Fruit fly (Drosophila melanogaster) whole organism, embryonic: ENCODE data around the gene CG14646.

Experiments
- Ada2b ChIP-seq: fragments of 200-800 bp; sonication (Bioruptor generic); IDR thresholded peaks from 2 replicates; pipeline ENCODE4 v1.3.6; 2022; ENCODE audit warnings: missing biosample characterization, missing genetic modification characterization
- Atf3 ChIP-seq: fragments of 200-800 bp; sonication (Bioruptor generic); optimal IDR thresholded peaks from 3 replicates; lab custom pipeline; 2016; ENCODE audit warnings: missing biosample characterization, missing genetic modification characterization
- CG10431 ChIP-seq: fragments of 200-800 bp; sonication (Bioruptor generic); optimal IDR thresholded peaks from 3 replicates; lab custom pipeline; 2018; ENCODE audit warnings: missing biosample characterization, mild to moderate bottlenecking, missing genetic modification characterization
- CG12769 ChIP-seq: fragments of 200-800 bp; sonication (Bioruptor generic); optimal IDR thresholded peaks from 2 replicates; lab custom pipeline; 2019; ENCODE audit warnings: missing biosample characterization, mild to moderate bottlenecking, missing genetic modification characterization, moderate library complexity
- CG14441 ChIP-seq: fragments of 200-800 bp; sonication (Bioruptor generic); IDR thresholded peaks from 2 replicates; pipeline ENCODE4 v1.3.6; 2022; ENCODE audit warnings: missing biosample characterization, missing genetic modification characterization
- CG15479 ChIP-seq: fragments of 200-800 bp; sonication (Bioruptor generic); optimal IDR thresholded peaks from 3 replicates; lab custom pipeline; 2019; ENCODE audit warnings: missing biosample characterization, mild to moderate bottlenecking, missing genetic modification characterization, moderate library complexity
- CG16779 ChIP-seq: fragments of 200-800 bp; sonication (Bioruptor generic); IDR thresholded peaks from 2 replicates; pipeline ENCODE4 v1.3.6; 2022; ENCODE audit warnings: missing biosample characterization, missing genetic modification characterization
- CG1832 ChIP-seq: fragments of 200-800 bp; sonication (Bioruptor generic); optimal IDR thresholded peaks from 2 replicates; lab custom pipeline; 2017; ENCODE audit warnings: missing biosample characterization, mild to moderate bottlenecking, missing genetic modification characterization, inconsistent platforms
- CG30431 ChIP-seq: fragments of 200-800 bp; sonication (Bioruptor generic); optimal IDR thresholded peaks from 2 replicates; lab custom pipeline; 2017; ENCODE audit warnings: missing biosample characterization, missing genetic modification characterization
- CG31441 ChIP-seq: fragments of 200-800 bp; sonication (Bioruptor generic); IDR thresholded peaks from 2 replicates; pipeline ENCODE4 v1.3.6; 2022; ENCODE audit warnings: missing biosample characterization, missing genetic modification characterization
- CG5245 ChIP-seq: fragments of 200-800 bp; sonication (Bioruptor generic); optimal IDR thresholded peaks from 3 replicates; lab custom pipeline; 2016; ENCODE audit warnings: missing biosample characterization, missing genetic modification characterization
- CG7987 ChIP-seq: fragments of 200-800 bp; sonication (Bioruptor generic); optimal IDR thresholded peaks from 2 replicates; lab custom pipeline; 2018; ENCODE audit warnings: missing biosample characterization, mild to moderate bottlenecking, missing genetic modification characterization, moderate library complexity
- CG8478 ChIP-seq: fragments of >200 bp; optimal IDR thresholded peaks from 2 replicates; lab custom pipeline; 2018
- CG9932 ChIP-seq: fragments of 200-800 bp; sonication (Bioruptor generic); IDR thresholded peaks from 2 replicates; pipeline ENCODE4 v1.3.6; 2022; ENCODE audit warnings: missing biosample characterization, missing genetic modification characterization
- Chrac-16 ChIP-seq: fragments of 200-800 bp; sonication (Bioruptor generic); optimal IDR thresholded peaks from 3 replicates; lab custom pipeline; 2016; ENCODE audit warnings: missing biosample characterization, missing genetic modification characterization
- D ChIP-seq, 2 experiments: fragments of 200-800 bp in 1 of 2; fragments of >200 bp in 1 of 2; sonication (Bioruptor generic) in 1 of 2; optimal IDR thresholded peaks; 2 replicates in 1 of 2; 3 replicates in 1 of 2; lab custom pipeline; 2017; ENCODE audit warnings: mild to moderate bottlenecking in 1 of 2, missing biosample characterization in 1 of 2, missing genetic modification characterization in 1 of 2, missing genetic modification reagents in 1 of 2
- D19A ChIP-seq: fragments of 200-800 bp; optimal IDR thresholded peaks from 3 replicates; lab custom pipeline; 2019; ENCODE audit warnings: missing biosample characterization, mild to moderate bottlenecking, missing genetic modification characterization, moderate library complexity
- Deaf1 ChIP-seq: fragments of 200-800 bp; optimal IDR thresholded peaks from 3 replicates; lab custom pipeline; 2019; ENCODE audit warnings: missing biosample characterization, mild to moderate bottlenecking, missing genetic modification characterization, moderate library complexity
- Dfd ChIP-seq, 2 experiments: fragments of >200 bp; optimal IDR thresholded peaks; 2 replicates each; lab custom pipeline; 2017; ENCODE audit warnings: missing biosample characterization in 2 of 2, missing genetic modification characterization in 2 of 2
- Elba2 ChIP-seq: fragments of 200-800 bp; sonication (Bioruptor generic); optimal IDR thresholded peaks from 3 replicates; lab custom pipeline; 2016; ENCODE audit warnings: missing biosample characterization, missing genetic modification characterization
- Ets65A ChIP-seq: fragments of 200-800 bp; sonication (Bioruptor generic); peaks from one replicate; lab custom pipeline; 2016; ENCODE audit warnings: missing biosample characterization, missing genetic modification characterization
- NC2α ChIP-seq: fragments of 200-800 bp; sonication (Bioruptor generic); optimal IDR thresholded peaks from 2 replicates; lab custom pipeline; 2016; ENCODE audit warnings: missing biosample characterization, missing genetic modification characterization
- NC2β ChIP-seq: fragments of 200-800 bp; sonication (Bioruptor generic); optimal IDR thresholded peaks from 2 replicates; lab custom pipeline; 2016; ENCODE audit warnings: missing biosample characterization, missing genetic modification characterization
- Nf-YB ChIP-seq: fragments of 200-800 bp; sonication (Bioruptor generic); optimal IDR thresholded peaks from 3 replicates; lab custom pipeline; 2019; ENCODE audit warnings: missing biosample characterization, mild to moderate bottlenecking, missing genetic modification characterization, moderate library complexity
- Nf-YC ChIP-seq: fragments of 200-800 bp; optimal IDR thresholded peaks from 3 replicates; lab custom pipeline; 2019; ENCODE audit warnings: missing biosample characterization, mild to moderate bottlenecking, missing genetic modification characterization, moderate library complexity
- TFAM ChIP-seq: fragments of 200-800 bp; sonication (Bioruptor generic); optimal IDR thresholded peaks from 2 replicates; lab custom pipeline; 2017; ENCODE audit warnings: missing biosample characterization, missing genetic modification characterization, inconsistent platforms
- ap ChIP-seq: fragments of 200-800 bp; sonication (Bioruptor generic); IDR thresholded peaks from 2 replicates; pipeline ENCODE4 v1.3.6; 2022; ENCODE audit warnings: missing biosample characterization, missing genetic modification characterization
- ara ChIP-seq: fragments of 200-800 bp; sonication (Bioruptor generic); IDR thresholded peaks from 2 replicates; pipeline ENCODE4 v1.3.6; 2022; ENCODE audit warnings: missing biosample characterization, missing genetic modification characterization
- cad ChIP-seq: fragments of >200 bp; optimal IDR thresholded peaks from 2 replicates; lab custom pipeline; 2017; ENCODE audit warnings: missing biosample characterization, missing genetic modification characterization
- cg ChIP-seq: fragments of 200-800 bp; sonication (Bioruptor generic); optimal IDR thresholded peaks from 3 replicates; lab custom pipeline; 2019; ENCODE audit warnings: missing biosample characterization, mild to moderate bottlenecking, missing genetic modification characterization, moderate library complexity
- dan ChIP-seq: fragments of 200-800 bp; sonication (Bioruptor generic); IDR thresholded peaks from 2 replicates; pipeline ENCODE4 v1.3.6; 2022; ENCODE audit warnings: missing biosample characterization, missing genetic modification characterization
- danr ChIP-seq: fragments of 200-800 bp; sonication (Bioruptor generic); IDR thresholded peaks from 2 replicates; pipeline ENCODE4 v1.3.6; 2022; ENCODE audit warnings: missing biosample characterization, missing genetic modification characterization
- dm ChIP-seq: fragments of 200-800 bp; sonication (Bioruptor generic); optimal IDR thresholded peaks from 3 replicates; lab custom pipeline; 2016; ENCODE audit warnings: missing biosample characterization, missing genetic modification characterization
- fd64A ChIP-seq: fragments of 200-800 bp; sonication (Bioruptor generic); optimal IDR thresholded peaks from 3 replicates; lab custom pipeline; 2018; ENCODE audit warnings: missing biosample characterization, mild to moderate bottlenecking, missing genetic modification characterization
- gsb-n ChIP-seq: fragments of 200-800 bp; sonication (Bioruptor generic); optimal IDR thresholded peaks from 3 replicates; lab custom pipeline; 2018; ENCODE audit warnings: missing biosample characterization, mild to moderate bottlenecking, missing genetic modification characterization
- h ChIP-seq: fragments of >200 bp; optimal IDR thresholded peaks from 2 replicates; lab custom pipeline; 2017
- ham ChIP-seq: fragments of 200-800 bp; sonication (Bioruptor generic); IDR thresholded peaks from 2 replicates; pipeline ENCODE4 v1.3.6; 2022; ENCODE audit warnings: missing biosample characterization, missing genetic modification characterization
- hkb ChIP-seq, 2 experiments: fragments of 200-800 bp in 1 of 2; fragments of >200 bp in 1 of 2; sonication (Bioruptor generic) in 1 of 2; IDR thresholded peaks in 1 of 2; optimal IDR thresholded peaks in 1 of 2; 2 replicates each; pipeline versions ENCODE4 v1.3.6 to Lab custom; 2017 to 2022; ENCODE audit warnings: missing biosample characterization in 1 of 2, missing genetic modification characterization in 1 of 2
- jumu ChIP-seq: fragments of 200-800 bp; sonication (Bioruptor generic); optimal IDR thresholded peaks from 3 replicates; lab custom pipeline; 2016; ENCODE audit warnings: missing biosample characterization, missing genetic modification characterization
- klu ChIP-seq: fragments of 200-800 bp; sonication (Bioruptor generic); IDR thresholded peaks from 2 replicates; pipeline ENCODE4 v1.3.6; 2022; ENCODE audit warnings: missing biosample characterization, missing genetic modification characterization
- nmo ChIP-seq: fragments of 200-800 bp; sonication (Bioruptor generic); optimal IDR thresholded peaks from 2 replicates; lab custom pipeline; 2018; ENCODE audit warnings: missing biosample characterization, mild to moderate bottlenecking, missing genetic modification characterization, moderate library complexity
- onecut ChIP-seq: fragments of 200-800 bp; sonication (Bioruptor generic); IDR thresholded peaks from 2 replicates; pipeline ENCODE4 v1.3.6; 2022; ENCODE audit warnings: missing biosample characterization, missing genetic modification characterization
- pros ChIP-seq: fragments of 200-800 bp; sonication (Bioruptor generic); optimal IDR thresholded peaks from 3 replicates; lab custom pipeline; 2019; ENCODE audit warnings: missing biosample characterization, mild to moderate bottlenecking, missing genetic modification characterization, moderate library complexity
- ro ChIP-seq: fragments of 200-800 bp; sonication (Bioruptor generic); IDR thresholded peaks from 2 replicates; pipeline ENCODE4 v1.3.6; 2022; ENCODE audit warnings: missing biosample characterization, missing genetic modification characterization
- sd ChIP-seq: fragments of 200-800 bp; sonication (Bioruptor generic); optimal IDR thresholded peaks from 3 replicates; lab custom pipeline; 2018; ENCODE audit warnings: missing biosample characterization, mild to moderate bottlenecking, missing genetic modification characterization, moderate library complexity
- seq ChIP-seq: fragments of 200-800 bp; sonication (Bioruptor generic); IDR thresholded peaks from 2 replicates; pipeline ENCODE4 v1.3.6; 2022; ENCODE audit warnings: missing biosample characterization, missing genetic modification characterization
- slbo ChIP-seq: fragments of 200-800 bp; sonication (Bioruptor generic); IDR thresholded peaks from 2 replicates; pipeline ENCODE4 v1.3.6; 2022; ENCODE audit warnings: missing biosample characterization, missing genetic modification characterization
- so ChIP-seq: fragments of 200-800 bp; sonication (Bioruptor generic); IDR thresholded peaks from 3 replicates; pipeline ENCODE4 v1.3.6; 2022; ENCODE audit warnings: missing biosample characterization, missing genetic modification characterization
- tll ChIP-seq, 2 experiments: fragments of 200-800 bp in 1 of 2; fragments of >200 bp in 1 of 2; sonication (Bioruptor generic) in 1 of 2; optimal IDR thresholded peaks; 2 replicates each; lab custom pipeline; 2017 to 2019; ENCODE audit warnings: missing biosample characterization in 2 of 2, missing genetic modification characterization in 2 of 2, mild to moderate bottlenecking in 1 of 2, moderate library complexity in 1 of 2
- trh ChIP-seq: fragments of 200-800 bp; sonication (Bioruptor generic); optimal IDR thresholded peaks from 2 replicates; lab custom pipeline; 2016; ENCODE audit warnings: missing biosample characterization, missing genetic modification characterization
- twi ChIP-seq: fragments of 200-800 bp; optimal IDR thresholded peaks from 2 replicates; lab custom pipeline; 2019; ENCODE audit warnings: missing biosample characterization, mild to moderate bottlenecking, missing genetic modification characterization, moderate library complexity
- wdn ChIP-seq: fragments of 200-800 bp; sonication (Bioruptor generic); IDR thresholded peaks from 2 replicates; pipeline ENCODE4 v1.3.6; 2022; ENCODE audit warnings: missing biosample characterization, missing genetic modification characterization
- zen ChIP-seq: fragments of 200-800 bp; sonication (Bioruptor generic); optimal IDR thresholded peaks from 3 replicates; lab custom pipeline; 2018; ENCODE audit warnings: missing biosample characterization, mild to moderate bottlenecking, missing genetic modification characterization, moderate library complexity

Gene CG14646

DNA sequence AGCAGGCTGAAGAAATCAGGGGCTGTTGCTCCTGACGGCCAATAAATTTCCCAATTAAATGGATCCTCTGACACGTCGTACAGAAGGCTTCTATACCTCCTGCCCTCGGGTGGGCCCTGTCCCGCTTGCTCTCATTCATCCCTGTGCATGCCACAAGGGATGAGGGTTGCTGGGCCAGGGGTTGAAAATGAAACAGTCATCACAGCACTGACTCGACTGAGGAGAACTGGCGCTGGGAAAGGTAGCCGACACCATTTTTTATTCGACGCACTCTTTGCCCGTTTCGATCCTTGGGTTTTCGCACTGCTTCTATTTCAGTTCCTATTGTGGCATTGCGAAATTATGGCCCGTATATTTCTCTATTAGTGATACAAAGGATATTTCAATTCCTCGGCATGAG lies 49.0 kb upstream of the CG14646 start:
- no peak for TF ChIP-seq Dfd (GFP tag; optimal IDR thresholded peaks at IDR 0.05; lab: Kevin White, UChicago)
- TF ChIP-seq cg (GFP tag; lab: Kevin White, UChicago) = peak; percentile 17
- peak; percentile 92 for TF ChIP-seq seq (GFP tag; lab: Robert Waterston, UW)
- TF ChIP-seq zen = peak; percentile 71
- no peak for TF ChIP-seq dan
- TF ChIP-seq danr (GFP tag; lab: Robert Waterston, UW) = no peak
- TF ChIP-seq NC2α (GFP tag; lab: Kevin White, UChicago) = no peak
- TF ChIP-seq D19A (tag; lab: Kevin White, UChicago) = no peak
- peak; percentile 25 for TF ChIP-seq Ets65A (GFP tag; lab: Kevin White, UChicago)
- TF ChIP-seq slbo (GFP tag; lab: Robert Waterston, UW) = no peak
- no peak for TF ChIP-seq h (lab: Kevin White, UChicago)
- TF ChIP-seq CG16779 (GFP tag; lab: Robert Waterston, UW) = no peak
- TF ChIP-seq jumu = no peak
- no peak for TF ChIP-seq TFAM
- peak; percentile 19 for TF ChIP-seq pros (GFP tag; lab: Kevin White, UChicago)
- no peak for TF ChIP-seq tll (GFP tag; optimal IDR thresholded peaks at IDR 0.05; lab: Kevin White, UChicago)
- no peak for TF ChIP-seq CG30431 (GFP tag; lab: Kevin White, UChicago)
- no peak for TF ChIP-seq ap (GFP tag; lab: Robert Waterston, UW)
- peak; percentile 28 for TF ChIP-seq CG1832 (GFP tag; lab: Kevin White, UChicago)
- no peak for TF ChIP-seq NC2β (GFP tag; lab: Kevin White, UChicago)
- no peak for TF ChIP-seq sd (tag; lab: Kevin White, UChicago)
- no peak for TF ChIP-seq CG7987
- no peak for TF ChIP-seq fd64A (GFP tag; lab: Kevin White, UChicago)
- no peak for TF ChIP-seq CG31441 (GFP tag; lab: Robert Waterston, UW)
- TF ChIP-seq hkb (optimal IDR thresholded peaks at IDR 0.05; lab: Kevin White, UChicago) = no peak
- TF ChIP-seq hkb (GFP tag; IDR thresholded peaks at IDR 0.05; lab: Robert Waterston, UW) = 0 out of 2 replicates have a peak, but pooled peaks have one; percentile 2
- TF ChIP-seq D (optimal IDR thresholded peaks at IDR 0.05; lab: Kevin White, UChicago) = peak; percentile 72
- no peak for TF ChIP-seq D (GFP tag; optimal IDR thresholded peaks at IDR 0.05; lab: Kevin White, UChicago)
- TF ChIP-seq Nf-YC (tag; lab: Kevin White, UChicago) = peak; percentile 76
- peak; percentile 80 for TF ChIP-seq Nf-YB (GFP tag; lab: Kevin White, UChicago)
- TF ChIP-seq Ada2b = no peak
- TF ChIP-seq CG5245 (GFP tag; lab: Kevin White, UChicago) = no peak
- TF ChIP-seq Atf3 (GFP tag; lab: Kevin White, UChicago) = no peak

- TF ChIP-seq ro (GFP tag; lab: Robert Waterston, UW) (no peak), dm (GFP tag; lab: Kevin White, UChicago) (no peak), cad (peak; percentile 15), twi (tag; lab: Kevin White, UChicago) (peak; percentile 51), so (no peak), ham (GFP tag; lab: Robert Waterston, UW) (no peak), wdn (GFP tag; lab: Robert Waterston, UW) (no peak), CG1832 (GFP tag; lab: Kevin White, UChicago) (peak; percentile 81), klu (GFP tag; lab: Robert Waterston, UW) (no peak), gsb-n (tag; lab: Kevin White, UChicago) (peak; percentile 89), nmo (no peak), CG9932 (GFP tag; lab: Robert Waterston, UW) (no peak), onecut (GFP tag; lab: Robert Waterston, UW) (peak; percentile 98), trh (no peak), Deaf1 (peak; percentile 91), D (optimal IDR thresholded peaks at IDR 0.05; lab: Kevin White, UChicago) (peak; percentile 66), D (GFP tag; optimal IDR thresholded peaks at IDR 0.05; lab: Kevin White, UChicago) (no peak), CG8478 (peak; percentile 24), Chrac-16 (GFP tag; lab: Kevin White, UChicago) (no peak), CG14441 (GFP tag; lab: Robert Waterston, UW) (no peak), ara (GFP tag; lab: Robert Waterston, UW) (no peak), Elba2 (GFP tag; lab: Kevin White, UChicago) (no peak), CG12769 (tag; lab: Kevin White, UChicago) (no peak), CG10431 (GFP tag; lab: Kevin White, UChicago) (no peak), CG15479 (GFP tag; lab: Kevin White, UChicago) (peak; percentile 51)
Measured at dm6 chr3R:4346636-4347035, 43.5 kb upstream of the CG14646 start, which contains the start of gene hkb. hkb (minus strand) TSS chr3R:4346646.
